Fruit fly (Drosophila melanogaster): ENCODE measurements around the gene CG14397.

- TF ChIP-seq cic (GFP tag; optimal IDR thresholded peaks at IDR 0.05) (no peak), CG5204 (GFP tag; optimal IDR thresholded peaks at IDR 0.05) (peak; percentile 31), kay (GFP tag; ENCODE audit: borderline replicate concordance) (no peak), Mnt (GFP tag; optimal IDR thresholded peaks at IDR 0.05) (no peak), CG12768 (GFP tag; optimal IDR thresholded peaks at IDR 0.05) (no peak), Hr96 (GFP tag; optimal IDR thresholded peaks at IDR 0.05) (no peak), CG1620 (GFP tag; optimal IDR thresholded peaks at IDR 0.05) (no peak), bab1 (GFP tag; optimal IDR thresholded peaks at IDR 0.05) (no peak), CG7045 (GFP tag; optimal IDR thresholded peaks at IDR 0.05) (no peak), tj (GFP tag; optimal IDR thresholded peaks at IDR 0.05) (no peak), pad (GFP tag; optimal IDR thresholded peaks at IDR 0.05) (no peak), ovo (GFP tag; optimal IDR thresholded peaks at IDR 0.05) (no peak), CG14711 (tag; optimal IDR thresholded peaks at IDR 0.05) (peak; percentile 72)
These were observed 19.6 kb upstream of the CG14397 start, which contains the start of gene CG9265 for dm6 chr2L:21071435-21071834.
